Worm (Caenorhabditis elegans) whole organism, L4 larva: ENCODE measurements around the gene spcs-2.

Source experiments
- lin-38 ChIP-seq: fragments of 200-800 bp; sonication (Bioruptor generic); IDR thresholded peaks from 2 replicates; pipeline ENCODE4 v1.3.6; 2022; ENCODE audit warnings: missing genetic modification reagents, missing genetic modification characterization, missing compliant biosample characterization
- madf-5 ChIP-seq, 2 experiments: fragments of 200-800 bp; sonication (Bioruptor generic); IDR thresholded peaks; 2 replicates each; pipeline ENCODE4 v1.3.6; 2022; ENCODE audit warnings: missing compliant biosample characterization in 2 of 2, missing genetic modification characterization in 2 of 2
- nhr-76 ChIP-seq: fragments of 150-350 bp; optimal IDR thresholded peaks from 2 replicates; lab custom pipeline; 2014; ENCODE audit warnings: missing biosample characterization, missing genetic modification characterization
- zip-2 ChIP-seq: fragments of 150-350 bp; optimal IDR thresholded peaks from 2 replicates; lab custom pipeline; 2014; ENCODE audit warnings: missing biosample characterization, missing genetic modification characterization

DNA sequence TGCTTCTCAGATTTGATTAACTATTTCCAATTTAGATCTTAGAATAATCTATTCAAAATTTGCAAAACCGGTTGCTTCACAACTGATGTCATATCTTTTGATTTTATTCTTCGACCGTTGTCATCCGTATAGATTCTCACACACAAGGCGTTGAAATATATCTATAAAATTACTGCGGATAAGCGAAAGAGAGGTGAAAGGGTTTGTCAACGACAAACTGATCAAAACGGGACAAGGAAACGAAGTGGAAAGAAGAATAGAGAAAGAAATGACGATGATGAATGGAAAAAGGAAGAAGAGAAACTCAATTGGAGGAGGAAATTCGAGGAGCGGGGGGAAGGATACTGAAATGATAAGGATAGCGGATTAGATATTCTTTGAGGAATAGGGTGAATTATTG is 23.8 kb upstream of the spcs-2 start:
- TF ChIP-seq lin-38 (GFP tag; lab: Robert Waterston, UW) (no peak), madf-5 (GFP tag; IDR thresholded peaks at IDR 0.05; lab: Robert Waterston, UW) (no peak), nhr-76 (tag; lab: Kevin White, UChicago) (no peak), zip-2 (tag; lab: Kevin White, UChicago) (no peak)
